Worm (Caenorhabditis elegans): Measurements from ENCODE around the gene T07A9.12.

DNA sequence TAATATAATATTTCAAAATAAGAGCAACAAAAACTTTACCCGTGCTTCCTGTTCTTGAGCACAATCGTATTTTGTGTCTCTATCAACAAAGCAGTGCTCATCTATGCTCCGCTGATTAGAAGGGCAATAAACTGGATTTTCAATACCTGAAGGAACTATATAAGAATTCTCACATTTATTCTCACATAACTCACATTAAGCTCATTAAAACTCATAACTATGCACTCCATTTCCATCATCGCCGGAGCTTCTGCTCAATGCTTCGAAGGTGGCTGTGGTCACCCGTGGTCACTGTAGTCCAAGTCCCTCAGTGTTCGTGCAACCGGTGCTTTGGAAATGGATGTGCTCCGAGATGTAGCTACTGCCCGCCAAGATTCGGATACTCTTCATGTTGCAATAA lies 44.1 kb downstream of the T07A9.12 start, which contains the start of the genes Y66H1A.8 and M04G7.5:
- TF ChIP-seq ceh-16 (tag; optimal IDR thresholded peaks at IDR 0.05) (no peak), unc-39 (tag; optimal IDR thresholded peaks at IDR 0.05) (no peak), unc-62 (GFP tag; optimal IDR thresholded peaks at IDR 0.05) (no peak), pha-4 (tag; optimal IDR thresholded peaks at IDR 0.05) (no peak), elt-3 (tag; optimal IDR thresholded peaks at IDR 0.05) (no peak), elt-2 (tag; optimal IDR thresholded peaks at IDR 0.05) (no peak), nhr-25 (tag; optimal IDR thresholded peaks at IDR 0.05) (no peak), aly-2 (tag; optimal IDR thresholded peaks at IDR 0.05) (no peak), nhr-12 (tag; optimal IDR thresholded peaks at IDR 0.05) (no peak), fos-1 (tag; optimal IDR thresholded peaks at IDR 0.05) (no peak), zag-1 (tag; optimal IDR thresholded peaks at IDR 0.05) (no peak), snpc-4 (tag; optimal IDR thresholded peaks at IDR 0.05) (no peak)

All from whole organism, L3 larva.